Fruit fly (Drosophila melanogaster): ENCODE measurements around the gene CG32284.

CG32284 gene

DNA sequence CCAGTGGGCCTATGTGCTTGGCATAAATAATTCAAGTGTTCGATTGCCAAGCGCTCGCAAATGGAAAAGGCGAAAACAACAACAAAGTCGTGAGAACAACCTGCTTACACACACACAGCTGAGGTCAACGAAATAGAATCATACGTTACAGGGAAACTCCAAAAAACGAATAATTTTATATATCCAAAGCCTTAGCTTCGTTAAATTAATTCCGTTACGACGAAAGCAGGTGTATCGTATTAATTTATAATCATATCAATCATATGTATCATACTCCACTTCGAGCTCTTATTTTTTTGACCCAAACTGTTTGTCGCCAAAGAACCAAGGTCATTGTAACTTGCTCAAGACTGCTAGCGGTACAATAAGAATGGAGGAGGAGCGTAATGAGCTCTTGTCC, 7.0 kb upstream of the CG32284 start:
- TF ChIP-seq psq (GFP tag; optimal IDR thresholded peaks at IDR 0.05) (peak; percentile 75), GATAd (GFP tag; optimal IDR thresholded peaks at IDR 0.05) (no peak), Dif (GFP tag; optimal IDR thresholded peaks at IDR 0.05; ENCODE audit: partially characterized antibody) (no peak), Rel (GFP tag; optimal IDR thresholded peaks at IDR 0.05) (peak; percentile 64), Rel (tag; optimal IDR thresholded peaks at IDR 0.05) (no peak), Jra (GFP tag; optimal IDR thresholded peaks at IDR 0.05) (no peak), Abd-B (GFP tag; optimal IDR thresholded peaks at IDR 0.05) (no peak), Dfd (GFP tag; optimal IDR thresholded peaks at IDR 0.05) (no peak), sv (GFP tag; optimal IDR thresholded peaks at IDR 0.05) (peak; percentile 83), lola (GFP tag; optimal IDR thresholded peaks at IDR 0.05) (no peak), Mio (GFP tag; optimal IDR thresholded peaks at IDR 0.05) (no peak), fru (GFP tag; optimal IDR thresholded peaks at IDR 0.05) (peak; percentile 93), Vsx2 (GFP tag; optimal IDR thresholded peaks at IDR 0.05; ENCODE audit: partially characterized antibody) (no peak), OdsH (GFP tag; optimal IDR thresholded peaks at IDR 0.05) (peak; percentile 87), usp (GFP tag; optimal IDR thresholded peaks at IDR 0.05) (no peak), sage (GFP tag; optimal IDR thresholded peaks at IDR 0.05) (no peak), h (GFP tag; optimal IDR thresholded peaks at IDR 0.05) (peak; percentile 94), CG9705 (GFP tag; optimal IDR thresholded peaks at IDR 0.05) (peak; percentile 48), brk (GFP tag; optimal IDR thresholded peaks at IDR 0.05) (no peak), ey (GFP tag; optimal IDR thresholded peaks at IDR 0.05) (peak; percentile 84), dmrt93B (GFP tag; optimal IDR thresholded peaks at IDR 0.05) (peak; percentile 73), Hr83 (GFP tag; optimal IDR thresholded peaks at IDR 0.05; ENCODE audit: poor library complexity, severe bottlenecking) (peak; percentile 10), Sp1 (GFP tag; optimal IDR thresholded peaks at IDR 0.05) (peak; percentile 83), foxo (GFP tag; optimal IDR thresholded peaks at IDR 0.05) (peak; percentile 73 to 91), Myc (optimal IDR thresholded peaks at IDR 0.05) (no peak), woc (GFP tag; optimal IDR thresholded peaks at IDR 0.05) (peak; percentile 83), Hr78 (GFP tag; optimal IDR thresholded peaks at IDR 0.05) (no peak), CrebA (GFP tag; optimal IDR thresholded peaks at IDR 0.05; ENCODE audit: borderline replicate concordance) (no peak), pan (optimal IDR thresholded peaks at IDR 0.05) (no peak), br (GFP tag; optimal IDR thresholded peaks at IDR 0.05) (peak; percentile 90), tai (GFP tag; optimal IDR thresholded peaks at IDR 0.05) (no peak), dl (GFP tag; optimal IDR thresholded peaks at IDR 0.05; ENCODE audit: insufficient read depth in 1 of 2, partially characterized antibody in 2 of 2) (no peak), CG32264 (GFP tag; optimal IDR thresholded peaks at IDR 0.05) (peak; percentile 89), dsf (GFP tag; optimal IDR thresholded peaks at IDR 0.05; ENCODE audit: borderline replicate concordance) (no peak), rgr (GFP tag; optimal IDR thresholded peaks at IDR 0.05) (peak; percentile 89), N (GFP tag; optimal IDR thresholded peaks at IDR 0.05) (no peak), Hnf4 (GFP tag; optimal IDR thresholded peaks at IDR 0.05) (no peak), HLH106 (tag; optimal IDR thresholded peaks at IDR 0.05) (peak; percentile 85), jim (GFP tag; optimal IDR thresholded peaks at IDR 0.05) (no peak)

DNA sequence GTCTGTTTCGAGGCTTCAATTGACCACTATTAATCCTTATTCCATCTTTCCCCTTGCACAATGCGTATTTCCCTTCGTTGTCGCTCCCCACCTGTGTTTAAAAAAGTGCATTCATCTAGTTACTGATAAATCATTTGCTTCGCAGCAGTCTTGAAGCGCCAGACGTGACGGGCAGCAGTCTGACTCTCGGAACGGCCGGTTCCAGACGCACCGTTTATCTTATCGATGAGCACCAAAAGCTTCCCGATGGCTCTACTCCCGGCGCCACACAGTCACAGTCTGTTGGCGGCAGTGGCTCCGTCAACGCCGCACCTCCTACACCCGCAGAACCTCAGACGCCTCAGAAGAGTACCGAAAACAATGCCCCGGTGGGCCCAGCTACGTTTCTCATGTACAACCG, 2.4 kb upstream of the CG32284 start, which contains the start of gene CG42494:
TSS of gene CG42494 (plus strand) at position 301 of the 400 bp plus-strand sequence.
- no peak for TF ChIP-seq Jra (GFP tag; optimal IDR thresholded peaks at IDR 0.05)
- no peak for TF ChIP-seq CrebA (GFP tag; optimal IDR thresholded peaks at IDR 0.05; ENCODE audit: borderline replicate concordance)
- no peak for TF ChIP-seq Hr78 (GFP tag; optimal IDR thresholded peaks at IDR 0.05)
- no peak for TF ChIP-seq tai (GFP tag; optimal IDR thresholded peaks at IDR 0.05)
- no peak for TF ChIP-seq OdsH (GFP tag; optimal IDR thresholded peaks at IDR 0.05)
- TF ChIP-seq usp (GFP tag; optimal IDR thresholded peaks at IDR 0.05): no peak
- no peak for TF ChIP-seq psq (GFP tag; optimal IDR thresholded peaks at IDR 0.05)
- TF ChIP-seq Hnf4 (GFP tag; optimal IDR thresholded peaks at IDR 0.05): no peak
- TF ChIP-seq h (GFP tag; optimal IDR thresholded peaks at IDR 0.05): no peak
- no peak for TF ChIP-seq Dfd (GFP tag; optimal IDR thresholded peaks at IDR 0.05)
- TF ChIP-seq CG9705 (GFP tag; optimal IDR thresholded peaks at IDR 0.05): no peak
- TF ChIP-seq fru (GFP tag; optimal IDR thresholded peaks at IDR 0.05): no peak
- no peak for TF ChIP-seq Dif (GFP tag; optimal IDR thresholded peaks at IDR 0.05; ENCODE audit: partially characterized antibody)
- no peak for TF ChIP-seq Rel (GFP tag; optimal IDR thresholded peaks at IDR 0.05)
- TF ChIP-seq Rel (tag; optimal IDR thresholded peaks at IDR 0.05): no peak
- no peak for TF ChIP-seq Vsx2 (GFP tag; optimal IDR thresholded peaks at IDR 0.05; ENCODE audit: partially characterized antibody)
- no peak for TF ChIP-seq dmrt93B (GFP tag; optimal IDR thresholded peaks at IDR 0.05)
- TF ChIP-seq sv (GFP tag; optimal IDR thresholded peaks at IDR 0.05): no peak
